Worm (Caenorhabditis elegans) whole organism, mixed stage, embryonic: ENCODE measurements around the gene srj-8.

Experiments
- M03D4.4 ChIP-seq: sonication (generic microtip); optimal IDR thresholded peaks from 2 replicates; lab custom pipeline; 2017; ENCODE audit warnings: mild to moderate bottlenecking, missing genetic modification characterization, missing compliant biosample characterization
- bed-3 ChIP-seq: fragments of 200-800 bp; sonication (Bioruptor generic); optimal IDR thresholded peaks from 3 replicates; lab custom pipeline; 2018; ENCODE audit warnings: mild to moderate bottlenecking, missing genetic modification characterization, moderate library complexity, missing compliant biosample characterization
- blmp-1 ChIP-seq: fragments of 150-350 bp; optimal IDR thresholded peaks from 2 replicates; lab custom pipeline; 2014; ENCODE audit warnings: missing biosample characterization, missing genetic modification characterization
- ceh-39 ChIP-seq: fragments of 150-350 bp; optimal IDR thresholded peaks from 2 replicates; lab custom pipeline; 2014; ENCODE audit warnings: missing biosample characterization, missing genetic modification characterization
- ceh-43 ChIP-seq: fragments of 200-800 bp; sonication (Bioruptor generic); optimal IDR thresholded peaks from 2 replicates; lab custom pipeline; 2018; ENCODE audit warnings: mild to moderate bottlenecking, missing genetic modification characterization, moderate library complexity, missing compliant biosample characterization
- ceh-83 ChIP-seq: fragments of 200-800 bp; sonication (Bioruptor generic); optimal IDR thresholded peaks from 2 replicates; lab custom pipeline; 2018; ENCODE audit warnings: mild to moderate bottlenecking, missing genetic modification characterization, missing compliant biosample characterization
- ces-1 ChIP-seq: fragments of 150-350 bp; optimal IDR thresholded peaks from 2 replicates; lab custom pipeline; 2014; ENCODE audit warnings: missing biosample characterization, missing genetic modification reagents, missing genetic modification characterization
- cnd-1 ChIP-seq: fragments of 200-800 bp; sonication (Bioruptor generic); optimal IDR thresholded peaks from 2 replicates; lab custom pipeline; 2018; ENCODE audit warnings: mild to moderate bottlenecking, missing genetic modification characterization, missing compliant biosample characterization
- drap-1 ChIP-seq: fragments of 200-800 bp; sonication (Bioruptor generic); optimal IDR thresholded peaks from 3 replicates; lab custom pipeline; 2018; ENCODE audit warnings: mild to moderate bottlenecking, missing genetic modification characterization, missing compliant biosample characterization
- elt-1 ChIP-seq: sonication (generic microtip); optimal IDR thresholded peaks from 2 replicates; lab custom pipeline; 2017; ENCODE audit warnings: missing genetic modification characterization, mild to moderate bottlenecking, missing compliant biosample characterization, antibody characterized with exemption, moderate library complexity, borderline replicate concordance; ENCODE audit not compliant: insufficient read depth
- flh-1 ChIP-seq: fragments of 200-800 bp; sonication (Bioruptor generic); optimal IDR thresholded peaks from 2 replicates; lab custom pipeline; 2018; ENCODE audit warnings: mild to moderate bottlenecking, missing genetic modification characterization, moderate library complexity, missing compliant biosample characterization
- ham-2 ChIP-seq: fragments of 200-800 bp; sonication (Bioruptor generic); optimal IDR thresholded peaks from 2 replicates; lab custom pipeline; 2018; ENCODE audit warnings: mild to moderate bottlenecking, missing genetic modification characterization, missing compliant biosample characterization
- hlh-1 ChIP-seq: fragments of 150-350 bp; optimal IDR thresholded peaks from 2 replicates; lab custom pipeline; 2014; ENCODE audit warnings: missing biosample characterization, missing genetic modification reagents, missing genetic modification characterization
- lin-13 ChIP-seq: fragments of 150-350 bp; optimal IDR thresholded peaks from 2 replicates; lab custom pipeline; 2014; ENCODE audit warnings: missing biosample characterization, missing genetic modification characterization
- lin-32 ChIP-seq: fragments of 200-800 bp; sonication (Bioruptor generic); optimal IDR thresholded peaks from 2 replicates; lab custom pipeline; 2018; ENCODE audit warnings: mild to moderate bottlenecking, missing genetic modification characterization, missing compliant biosample characterization
- lsy-2 ChIP-seq: fragments of 150-350 bp; optimal IDR thresholded peaks from 2 replicates; lab custom pipeline; 2014; ENCODE audit warnings: missing biosample characterization, missing genetic modification characterization
- mab-5 ChIP-seq: fragments of 150-350 bp; optimal IDR thresholded peaks from 2 replicates; lab custom pipeline; 2014; ENCODE audit warnings: missing biosample characterization, missing genetic modification characterization
- mls-2 ChIP-seq: sonication (generic microtip); optimal IDR thresholded peaks from 2 replicates; lab custom pipeline; 2016; ENCODE audit warnings: mild to moderate bottlenecking, missing genetic modification characterization, moderate library complexity, missing compliant biosample characterization
- nhr-12 ChIP-seq: fragments of 150-350 bp; optimal IDR thresholded peaks from 2 replicates; lab custom pipeline; 2014; ENCODE audit warnings: missing biosample characterization, missing genetic modification characterization
- nhr-2 ChIP-seq: fragments of 150-350 bp; optimal IDR thresholded peaks from 2 replicates; lab custom pipeline; 2014; ENCODE audit warnings: missing biosample characterization, missing genetic modification characterization
- nhr-237 ChIP-seq: fragments of 150-350 bp; optimal IDR thresholded peaks from 2 replicates; lab custom pipeline; 2014; ENCODE audit warnings: missing biosample characterization, missing genetic modification characterization
- nhr-28 ChIP-seq: fragments of 150-350 bp; optimal IDR thresholded peaks from 2 replicates; lab custom pipeline; 2014; ENCODE audit warnings: missing biosample characterization, missing genetic modification characterization
- nhr-76 ChIP-seq: sonication (generic microtip); optimal IDR thresholded peaks from 2 replicates; lab custom pipeline; 2017; ENCODE audit warnings: missing biosample characterization, missing genetic modification characterization
- pha-4 ChIP-seq: fragments of 150-350 bp; optimal IDR thresholded peaks from 2 replicates; lab custom pipeline; 2018; ENCODE audit warnings: missing biosample characterization, missing genetic modification reagents, missing genetic modification characterization
- sem-2 ChIP-seq: fragments of 200-800 bp; sonication (Bioruptor generic); optimal IDR thresholded peaks from 2 replicates; lab custom pipeline; 2018; ENCODE audit warnings: mild to moderate bottlenecking, missing genetic modification characterization, missing compliant biosample characterization
- snpc-4 ChIP-seq: fragments of 150-350 bp; optimal IDR thresholded peaks from 2 replicates; lab custom pipeline; 2014; ENCODE audit warnings: missing biosample characterization, missing genetic modification characterization
- sptf-1 ChIP-seq: sonication (generic microtip); optimal IDR thresholded peaks from 2 replicates; lab custom pipeline; 2017; ENCODE audit warnings: mild to moderate bottlenecking, missing genetic modification characterization, moderate library complexity, missing compliant biosample characterization
- tbx-8 ChIP-seq: fragments of 200-800 bp; sonication (Bioruptor generic); optimal IDR thresholded peaks from 2 replicates; lab custom pipeline; 2018; ENCODE audit warnings: mild to moderate bottlenecking, missing genetic modification characterization, moderate library complexity, missing compliant biosample characterization
- unc-120 ChIP-seq: sonication (generic microtip); optimal IDR thresholded peaks from 2 replicates; lab custom pipeline; 2017; ENCODE audit warnings: missing genetic modification characterization, missing compliant biosample characterization; ENCODE audit not compliant: poor library complexity, severe bottlenecking
- unc-62 ChIP-seq: fragments of 150-350 bp; optimal IDR thresholded peaks from 2 replicates; lab custom pipeline; 2014; ENCODE audit warnings: missing biosample characterization, missing genetic modification reagents, missing genetic modification characterization
- zip-8 ChIP-seq: fragments of 150-350 bp; optimal IDR thresholded peaks from 2 replicates; lab custom pipeline; 2014; ENCODE audit warnings: missing biosample characterization, missing genetic modification characterization
- ztf-11 ChIP-seq: fragments of 150-350 bp; optimal IDR thresholded peaks from 2 replicates; lab custom pipeline; 2014; ENCODE audit warnings: missing biosample characterization, missing genetic modification characterization

The srj-8 gene

DNA sequence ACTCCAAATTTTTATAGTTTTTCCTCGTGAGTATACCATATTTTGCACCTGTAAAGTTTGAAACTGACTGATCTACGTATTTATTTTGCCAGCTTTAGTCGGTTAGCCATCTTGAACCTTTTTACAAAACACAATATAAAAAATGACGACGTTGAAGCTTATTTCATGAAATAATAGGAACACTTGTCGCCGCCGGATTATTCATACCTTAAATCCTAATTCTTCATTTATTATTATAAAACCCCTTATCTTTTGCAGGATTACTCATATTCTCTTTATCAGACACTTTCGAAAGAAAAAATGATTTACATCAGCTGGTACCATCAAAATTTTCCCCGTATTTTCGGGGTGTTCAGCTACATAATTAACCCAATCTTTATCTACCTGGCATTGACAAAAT, at the start of gene srj-8:
TSS of gene srj-8 (plus strand) at position 301 of the 400 bp plus-strand sequence.
- TF ChIP-seq ceh-83 (GFP tag; lab: Kevin White, UChicago) (no peak), ceh-43 (GFP tag; lab: Kevin White, UChicago) (no peak), unc-62 (GFP tag; lab: Kevin White, UChicago) (no peak), lsy-2 (tag; lab: Kevin White, UChicago) (no peak), snpc-4 (tag; lab: Kevin White, UChicago) (no peak), ceh-39 (no peak)

DNA sequence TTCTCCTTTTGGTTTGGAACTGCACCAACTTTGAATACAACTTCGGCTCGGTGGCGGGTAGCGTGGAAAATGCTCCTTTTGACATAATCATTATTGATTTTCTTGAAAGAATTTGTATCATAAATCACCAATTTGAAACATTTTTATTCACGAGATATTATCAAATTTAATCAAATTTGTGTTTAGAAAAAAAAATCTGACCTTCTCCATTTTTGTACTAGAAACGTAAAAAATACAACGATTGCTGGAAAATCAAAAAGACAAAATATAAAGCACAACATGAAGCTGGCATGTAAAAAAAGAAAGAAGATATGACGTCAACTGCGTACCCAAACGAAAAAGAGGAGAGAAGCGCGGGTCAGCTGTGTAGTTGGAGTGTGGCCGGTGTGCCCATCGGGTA, 47.3 kb upstream of the srj-8 start, which contains the start of gene K08D9.4:
TSS of gene K08D9.4 (minus strand) at position 101 of the 400 bp plus-strand sequence.
- TF ChIP-seq nhr-2 (tag; lab: Kevin White, UChicago) (no peak), ham-2 (GFP tag; lab: Kevin White, UChicago) (no peak), lsy-2 (tag; lab: Kevin White, UChicago) (no peak), bed-3 (GFP tag; lab: Kevin White, UChicago) (no peak), unc-62 (GFP tag; lab: Kevin White, UChicago) (no peak), zip-8 (no peak), elt-1 (tag; lab: Kevin White, UChicago) (no peak), ceh-39 (no peak), nhr-76 (no peak), snpc-4 (tag; lab: Kevin White, UChicago) (no peak), mls-2 (no peak), hlh-1 (tag; lab: Kevin White, UChicago) (no peak), nhr-237 (no peak), lin-13 (tag; lab: Kevin White, UChicago) (no peak), cnd-1 (tag; lab: Kevin White, UChicago) (no peak), ceh-83 (GFP tag; lab: Kevin White, UChicago) (no peak), tbx-8 (no peak), M03D4.4 (no peak)

DNA sequence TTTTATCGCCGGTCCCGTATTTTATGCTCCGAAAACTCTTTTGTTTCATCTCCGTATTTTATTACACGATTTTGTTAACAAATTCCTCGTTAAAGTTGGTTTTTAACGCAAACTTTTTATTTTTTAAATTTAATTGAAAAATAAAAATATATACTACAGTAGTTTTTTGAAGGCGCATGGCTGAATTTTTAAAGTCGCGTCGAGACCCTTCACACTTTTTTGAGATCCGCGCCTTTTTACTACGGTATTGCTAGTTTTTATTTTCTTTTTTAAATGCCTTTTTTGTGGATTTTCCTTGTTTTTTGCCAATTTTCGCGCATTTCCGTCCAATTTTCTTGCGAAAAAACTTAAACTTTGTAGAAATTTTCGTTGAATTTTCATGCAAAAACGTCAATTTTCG, 43.2 kb upstream of the srj-8 start:
- TF ChIP-seq nhr-237, result no peak
- no peak for TF ChIP-seq drap-1 (GFP tag; lab: Kevin White, UChicago)
- TF ChIP-seq mab-5, result no peak
- no peak for TF ChIP-seq sptf-1 (tag; lab: Kevin White, UChicago)
- TF ChIP-seq lin-32 (GFP tag; lab: Kevin White, UChicago), result no peak
- no peak for TF ChIP-seq lin-13 (tag; lab: Kevin White, UChicago)
- no peak for TF ChIP-seq hlh-1 (tag; lab: Kevin White, UChicago)
- TF ChIP-seq lsy-2 (tag; lab: Kevin White, UChicago), result no peak

DNA sequence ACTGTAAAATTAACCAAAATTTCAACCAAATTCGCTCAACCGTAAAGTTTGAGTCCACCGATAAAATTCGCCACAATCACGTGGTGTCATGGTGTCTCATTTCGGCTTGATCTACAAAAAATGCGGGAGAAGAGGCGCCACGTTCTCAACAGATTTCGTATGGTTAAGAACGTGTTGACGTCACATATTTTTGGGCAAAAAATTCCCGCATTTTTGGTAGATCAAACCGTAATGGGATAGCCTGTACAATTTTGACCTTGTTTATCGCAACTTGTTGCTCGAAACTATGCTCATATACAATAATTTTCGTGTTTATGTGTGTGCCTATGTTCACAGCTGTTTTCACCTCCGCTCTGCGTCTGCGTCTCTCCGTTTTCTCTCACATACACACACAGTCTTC, 38.7 kb upstream of the srj-8 start:
- TF ChIP-seq hlh-1 (tag; lab: Kevin White, UChicago), result peak; percentile 51
- TF ChIP-seq nhr-28, result no peak

ce11 chrV:3210147-3210546, 37.5 kb upstream of the srj-8 start, which contains the start of gene apx-1:
Gene apx-1, plus strand, starts transcription at chrV:3210196.
- TF ChIP-seq ceh-43 (GFP tag; lab: Kevin White, UChicago) (no peak), ceh-83 (GFP tag; lab: Kevin White, UChicago) (no peak), bed-3 (GFP tag; lab: Kevin White, UChicago) (no peak), ces-1 (GFP tag; lab: Kevin White, UChicago) (no peak), lin-32 (GFP tag; lab: Kevin White, UChicago) (no peak), pha-4 (tag; lab: Kevin White, UChicago) (no peak), lin-13 (tag; lab: Kevin White, UChicago) (no peak), ztf-11 (no peak), unc-120 (no peak), M03D4.4 (no peak)

- TF ChIP-seq sem-2 (GFP tag; lab: Kevin White, UChicago), result no peak
- TF ChIP-seq mls-2, result no peak
- no peak for TF ChIP-seq lsy-2 (tag; lab: Kevin White, UChicago)
- TF ChIP-seq flh-1 (GFP tag; lab: Kevin White, UChicago), result no peak
- no peak for TF ChIP-seq ham-2 (GFP tag; lab: Kevin White, UChicago)
- TF ChIP-seq blmp-1, result no peak
- no peak for TF ChIP-seq tbx-8
- no peak for TF ChIP-seq ceh-83 (GFP tag; lab: Kevin White, UChicago)
- TF ChIP-seq sptf-1 (tag; lab: Kevin White, UChicago), result no peak
- TF ChIP-seq nhr-12 (tag; lab: Kevin White, UChicago), result no peak
- TF ChIP-seq unc-62 (GFP tag; lab: Kevin White, UChicago), result no peak
- TF ChIP-seq lin-13 (tag; lab: Kevin White, UChicago), result no peak
Observed at ce11 chrV:3218604-3219003, 29.0 kb upstream of the srj-8 start.
